Worm (Caenorhabditis elegans): ENCODE results near the gene bath-15.

The bath-15 gene

DNA sequence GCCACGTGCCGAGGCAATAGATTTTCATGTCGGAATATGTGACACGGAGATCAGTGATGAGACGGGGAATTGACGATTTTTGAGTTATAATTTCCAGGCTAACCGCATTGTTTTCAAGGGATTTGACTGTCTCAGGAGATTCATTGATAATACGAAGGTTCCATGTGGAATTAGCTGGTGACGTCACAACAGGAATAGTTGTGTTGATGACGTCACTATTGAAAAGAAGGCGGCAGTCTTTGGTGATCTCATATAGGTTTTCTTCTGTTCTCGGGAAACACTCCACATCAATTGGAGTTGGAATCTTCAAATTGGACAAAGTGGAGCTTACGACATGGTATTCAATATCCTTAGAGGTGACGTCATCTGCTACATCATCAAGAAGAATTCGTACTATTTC, 32.6 kb downstream of the bath-15 start:
- no peak for TF ChIP-seq unc-62 (GFP tag; optimal IDR thresholded peaks at IDR 0.05)

ce11 chrIII:7737646-7738258, 38.1 kb downstream of the bath-15 start:
- no peak for TF ChIP-seq unc-62 (GFP tag; optimal IDR thresholded peaks at IDR 0.05)

- TF ChIP-seq unc-62 (GFP tag; optimal IDR thresholded peaks at IDR 0.05), result no peak
These were observed 39.0 kb downstream of the bath-15 start for ce11 chrIII:7736806-7737205.

DNA sequence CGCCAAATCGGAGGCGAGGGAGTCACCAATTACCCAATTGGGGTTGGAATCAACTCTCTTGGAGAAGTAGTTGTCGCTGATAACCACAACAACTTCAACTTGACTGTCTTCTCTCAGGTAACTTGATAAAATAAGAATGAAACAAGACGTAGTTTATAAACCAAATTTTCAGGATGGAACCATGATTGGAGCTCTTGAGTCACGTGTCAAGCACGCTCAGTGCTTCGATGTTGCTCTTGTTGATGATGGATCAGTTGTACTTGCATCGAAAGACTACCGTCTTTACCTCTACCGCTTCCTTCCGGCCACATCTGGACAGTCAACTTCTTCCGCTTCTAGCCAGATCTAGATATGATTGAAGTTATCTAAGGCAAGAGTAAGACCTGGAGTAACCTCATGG, 39.8 kb downstream of the bath-15 start:
- TF ChIP-seq unc-62 (GFP tag; optimal IDR thresholded peaks at IDR 0.05), result no peak

ce11 chrIII:7734105-7734504, 41.7 kb downstream of the bath-15 start:
- no peak for TF ChIP-seq unc-62 (GFP tag; optimal IDR thresholded peaks at IDR 0.05)

DNA sequence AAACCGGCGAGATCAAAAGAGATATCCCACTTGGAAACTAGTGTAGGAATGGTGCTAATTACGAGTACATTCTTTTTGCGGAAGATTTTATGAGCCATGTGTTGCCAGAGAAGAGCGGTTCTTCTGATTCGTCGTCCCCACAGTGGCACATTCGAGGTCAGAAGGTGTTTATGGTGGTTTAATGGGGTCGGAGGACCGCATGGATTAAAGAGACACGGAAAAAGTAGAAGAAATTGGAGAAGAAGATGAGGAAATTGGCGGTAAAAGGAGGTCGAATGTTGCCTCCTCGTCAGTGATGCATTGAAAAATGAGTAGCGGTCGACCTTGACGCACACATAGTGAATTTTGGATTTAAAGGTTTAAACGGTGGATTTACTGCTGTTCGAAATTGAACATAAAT, 42.3 kb downstream of the bath-15 start:
- TF ChIP-seq unc-62 (GFP tag; optimal IDR thresholded peaks at IDR 0.05), result no peak

DNA sequence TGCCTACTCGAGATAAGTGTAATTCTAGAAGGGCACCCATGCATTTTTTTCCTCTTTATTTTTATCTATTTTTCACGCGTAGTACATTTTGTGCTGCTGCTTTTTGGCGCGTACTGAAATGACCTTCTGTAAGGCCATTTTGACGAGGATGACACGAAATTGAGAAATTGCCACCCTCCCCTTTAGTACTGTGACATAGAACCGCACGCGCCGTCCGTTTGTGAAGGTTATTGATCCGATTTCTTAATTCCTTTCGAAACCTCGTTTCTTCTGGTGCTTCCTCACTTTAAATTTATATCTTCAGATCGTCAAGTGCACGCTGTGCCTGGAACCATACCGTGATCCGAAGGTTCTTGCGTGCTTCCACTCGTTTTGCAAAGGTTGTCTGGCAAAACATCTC, 44.7 kb downstream of the bath-15 start:
- no peak for TF ChIP-seq unc-62 (GFP tag; optimal IDR thresholded peaks at IDR 0.05)

ce11 chrIII:7730331-7730730, 45.5 kb downstream of the bath-15 start:
- TF ChIP-seq unc-62 (GFP tag; optimal IDR thresholded peaks at IDR 0.05), result no peak

ce11 chrIII:7729534-7730061, 46.2 kb downstream of the bath-15 start, which contains the start of gene ZK112.4:
Gene ZK112.4, minus strand, starts transcription at chrIII:7730011.
- TF ChIP-seq unc-62 (GFP tag; optimal IDR thresholded peaks at IDR 0.05), result no peak

DNA sequence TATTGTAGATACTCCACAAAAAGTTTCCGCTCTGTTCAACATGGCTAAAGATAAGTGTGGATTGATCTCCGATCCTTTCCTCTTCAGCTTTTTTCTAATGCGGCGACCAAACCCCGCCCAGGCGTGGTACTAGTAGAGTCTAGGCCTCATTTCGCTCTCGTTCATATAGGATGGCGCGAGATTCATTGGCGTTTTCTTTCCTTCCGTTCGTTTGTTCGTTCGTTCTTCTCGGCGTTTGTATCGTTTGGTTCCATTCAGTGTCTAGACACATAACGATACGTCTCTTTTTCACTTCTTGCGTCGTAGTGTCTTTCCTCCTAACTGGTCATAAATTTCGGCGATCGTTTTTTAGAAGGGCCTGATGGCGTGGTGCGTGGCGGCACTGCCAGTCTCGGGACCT, 46.8 kb downstream of the bath-15 start:
- no peak for TF ChIP-seq unc-62 (GFP tag; optimal IDR thresholded peaks at IDR 0.05)

DNA sequence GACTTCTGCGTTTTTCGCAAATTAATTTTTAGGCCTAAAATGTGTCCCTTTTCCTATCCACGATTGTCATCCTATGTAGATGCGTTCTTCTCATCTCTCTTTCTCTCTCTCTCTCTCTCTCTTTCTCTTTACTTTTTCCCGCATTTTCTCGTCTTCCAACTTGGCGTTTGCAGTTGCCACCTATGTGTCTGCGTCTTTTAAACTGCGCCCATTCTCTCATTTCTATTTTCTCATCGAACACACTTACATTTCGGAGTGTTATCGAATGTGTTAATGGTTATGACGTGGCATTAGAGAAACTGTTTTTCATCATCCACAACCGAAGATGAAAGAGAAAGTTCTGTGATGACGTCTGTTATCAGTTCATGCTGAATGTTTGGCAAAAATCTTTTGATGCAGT, 47.3 kb downstream of the bath-15 start:
- TF ChIP-seq unc-62 (GFP tag; optimal IDR thresholded peaks at IDR 0.05), result no peak

ce11 chrIII:7726500-7726899, 49.3 kb downstream of the bath-15 start:
- TF ChIP-seq unc-62 (GFP tag; optimal IDR thresholded peaks at IDR 0.05), result no peak

- no peak for TF ChIP-seq unc-62 (GFP tag; optimal IDR thresholded peaks at IDR 0.05)
These were observed 50.2 kb downstream of the bath-15 start for ce11 chrIII:7725483-7726250.

Data from whole organism, dauer.